Fruit fly (Drosophila melanogaster): Measurements from ENCODE around the gene CG12093.

The CG12093 gene

dm6 chr3L:2733208-2733607, 40.6 kb downstream of the CG12093 start (continued):
- TF ChIP-seq CG1602 (GFP tag; optimal IDR thresholded peaks at IDR 0.05) (peak; percentile 58), fd102C (GFP tag; optimal IDR thresholded peaks at IDR 0.05) (no peak), Fer2 (tag; optimal IDR thresholded peaks at IDR 0.05) (no peak), chinmo (GFP tag; IDR thresholded peaks at IDR 0.05; ENCODE audit: partially characterized antibody) (no peak), Optix (GFP tag; IDR thresholded peaks at IDR 0.05) (no peak), nerfin-1 (tag; optimal IDR thresholded peaks at IDR 0.05) (no peak), mam (GFP tag; optimal IDR thresholded peaks at IDR 0.05) (peak; percentile 81), pita (GFP tag; optimal IDR thresholded peaks at IDR 0.05) (no peak), luna (GFP tag; optimal IDR thresholded peaks at IDR 0.05) (peak; percentile 65), CG11723 (GFP tag; optimal IDR thresholded peaks at IDR 0.05) (peak; percentile 19), YL-1 (GFP tag; optimal IDR thresholded peaks at IDR 0.05) (no peak), GATAe (GFP tag; conservative IDR thresholded peaks at IDR 0.05) (0 out of 2 replicates have a peak, but pooled peaks have one; percentile 22), fu2 (GFP tag; optimal IDR thresholded peaks at IDR 0.05) (peak; percentile 78), CG8089 (GFP tag; optimal IDR thresholded peaks at IDR 0.05) (peak; percentile 36), CG3847 (GFP tag; IDR thresholded peaks at IDR 0.05) (peak; percentile 66), CG2202 (tag; optimal IDR thresholded peaks at IDR 0.05) (no peak), NFAT (GFP tag; IDR thresholded peaks at IDR 0.05) (peak; percentile 76), CG17802 (tag; optimal IDR thresholded peaks at IDR 0.05) (no peak), Med (GFP tag) (peak; percentile 98), Blimp-1 (GFP tag; optimal IDR thresholded peaks at IDR 0.05) (peak; percentile 64), wek (GFP tag; optimal IDR thresholded peaks at IDR 0.05) (no peak), CG4820 (GFP tag; optimal IDR thresholded peaks at IDR 0.05) (peak; percentile 61), phol (tag; optimal IDR thresholded peaks at IDR 0.05) (peak; percentile 68), CG7271 (tag; optimal IDR thresholded peaks at IDR 0.05) (no peak), nau (GFP tag; optimal IDR thresholded peaks at IDR 0.05) (peak; percentile 52), E2f1 (GFP tag; IDR thresholded peaks at IDR 0.05) (peak; percentile 61), ara (GFP tag; IDR thresholded peaks at IDR 0.05) (0 out of 2 replicates have a peak, but pooled peaks have one; percentile 20), CG31388 (GFP tag; optimal IDR thresholded peaks at IDR 0.05) (no peak), klu (GFP tag; IDR thresholded peaks at IDR 0.05) (peak; percentile 68), ATbp (GFP tag; optimal IDR thresholded peaks at IDR 0.05) (peak; percentile 24), CG12391 (tag; optimal IDR thresholded peaks at IDR 0.05) (peak; percentile 59), CG13424 (tag; optimal IDR thresholded peaks at IDR 0.05) (peak; percentile 64), Gsc (GFP tag; IDR thresholded peaks at IDR 0.05) (0 out of 2 replicates have a peak, but pooled peaks have one; percentile 18), CG17385 (GFP tag; optimal IDR thresholded peaks at IDR 0.05) (peak; percentile 63), HLHmδ (GFP tag; optimal IDR thresholded peaks at IDR 0.05) (no peak), esg (GFP tag; conservative IDR thresholded peaks at IDR 0.05) (peak; percentile 69), gce (GFP tag; IDR thresholded peaks at IDR 0.05) (0 out of 3 replicates have a peak, but pooled peaks have one; percentile 10), tin (GFP tag; optimal IDR thresholded peaks at IDR 0.05) (peak; percentile 62), CG7357 (GFP tag; IDR thresholded peaks at IDR 0.05) (peak; percentile 58; the same call in 1 of the 3 replicates), Hmx (GFP tag; optimal IDR thresholded peaks at IDR 0.05) (peak; percentile 21), tgo (GFP tag; IDR thresholded peaks at IDR 0.05) (peak; percentile 72), tio (GFP tag; optimal IDR thresholded peaks at IDR 0.05) (peak; percentile 68), Dek (tag; optimal IDR thresholded peaks at IDR 0.05) (peak; percentile 43), CG9215 (GFP tag; IDR thresholded peaks at IDR 0.05) (peak; percentile 51; the same call in 1 of the 2 replicates), wdn (GFP tag; IDR thresholded peaks at IDR 0.05) (0 out of 2 replicates have a peak, but pooled peaks have one; percentile 59), CG11247 (GFP tag; IDR thresholded peaks at IDR 0.05) (peak; percentile 67), CG9817 (tag; optimal IDR thresholded peaks at IDR 0.05) (peak; percentile 64), CG7928 (GFP tag; optimal IDR thresholded peaks at IDR 0.05) (peak; percentile 15), CG9727 (GFP tag; optimal IDR thresholded peaks at IDR 0.05) (peak; percentile 42), PHDP (tag; optimal IDR thresholded peaks at IDR 0.05) (peak; percentile 78), Xrp1 (GFP tag; IDR thresholded peaks at IDR 0.05) (peak; percentile 75)
